Fruit fly (Drosophila melanogaster): ENCODE data around the gene EMC2B.

EMC2B gene

DNA sequence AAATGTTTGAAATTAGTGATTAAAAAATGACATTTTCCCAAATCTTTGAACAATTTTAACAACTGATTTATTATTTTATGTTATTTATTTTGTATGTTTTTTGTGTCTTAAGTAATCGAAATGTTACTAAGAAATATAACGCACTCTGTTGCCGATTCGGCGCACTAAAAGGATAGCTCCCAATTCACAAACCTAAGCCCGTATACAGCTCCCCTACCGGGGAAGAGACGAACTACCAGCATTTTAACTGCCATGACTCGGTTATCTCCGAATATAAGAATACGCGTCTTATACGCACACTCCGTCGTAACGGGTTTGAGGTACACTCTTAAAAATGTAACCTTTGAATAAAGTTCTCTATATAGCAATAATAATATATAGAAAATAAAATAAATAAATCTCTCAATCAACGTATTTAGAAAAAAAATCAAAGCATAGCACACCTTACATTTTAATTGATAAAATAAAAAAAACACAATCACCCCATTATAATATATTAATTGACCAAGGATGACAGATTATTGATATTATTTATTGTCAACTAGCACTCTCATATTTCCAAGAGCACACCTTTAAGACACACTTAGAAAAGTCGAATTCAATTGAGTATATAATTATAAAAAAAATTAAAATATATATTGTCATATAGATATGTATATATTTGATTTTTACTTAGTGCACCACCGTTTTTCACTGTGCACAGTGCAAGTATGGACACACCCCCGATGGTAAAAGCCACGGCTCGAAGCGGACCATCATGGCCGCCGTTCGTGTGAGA, 33.7 kb downstream of the EMC2B start (continued):
- TF ChIP-seq CG13894 (tag; optimal IDR thresholded peaks at IDR 0.05), result no peak
- TF ChIP-seq sim (GFP tag; IDR thresholded peaks at IDR 0.05), result no peak
- peak; percentile 37 for TF ChIP-seq CG8290 (GFP tag; optimal IDR thresholded peaks at IDR 0.05)
- no peak for TF ChIP-seq CG8290 (tag; optimal IDR thresholded peaks at IDR 0.05)
- peak; percentile 38 for TF ChIP-seq ac (GFP tag; optimal IDR thresholded peaks at IDR 0.05)
- no peak for TF ChIP-seq bbx (GFP tag; IDR thresholded peaks at IDR 0.05; ENCODE audit: partially characterized antibody)
- TF ChIP-seq CG8944 (GFP tag; optimal IDR thresholded peaks at IDR 0.05), result peak; percentile 12
- TF ChIP-seq pita (GFP tag; optimal IDR thresholded peaks at IDR 0.05), result peak; percentile 85
- peak; percentile 40 for TF ChIP-seq CG33213 (GFP tag; optimal IDR thresholded peaks at IDR 0.05)
- TF ChIP-seq CG1529 (GFP tag; optimal IDR thresholded peaks at IDR 0.05), result peak; percentile 48
- no peak for TF ChIP-seq jigr1 (GFP tag; IDR thresholded peaks at IDR 0.05)
- TF ChIP-seq nerfin-1 (tag; optimal IDR thresholded peaks at IDR 0.05), result peak; percentile 73
- TF ChIP-seq CG4404 (GFP tag; IDR thresholded peaks at IDR 0.05), result peak; percentile 64
- peak; percentile 23 for TF ChIP-seq abd-A (tag; optimal IDR thresholded peaks at IDR 0.05)
- TF ChIP-seq run (tag; optimal IDR thresholded peaks at IDR 0.05), result peak; percentile 52
- peak; percentile 88 for TF ChIP-seq CG3281 (GFP tag; optimal IDR thresholded peaks at IDR 0.05)
- peak; percentile 87 for TF ChIP-seq CG10543 (GFP tag; optimal IDR thresholded peaks at IDR 0.05)
- TF ChIP-seq wor (GFP tag; IDR thresholded peaks at IDR 0.05), result peak; percentile 39
- TF ChIP-seq mam (GFP tag; optimal IDR thresholded peaks at IDR 0.05), result peak; percentile 14
- no peak for TF ChIP-seq Fer1 (GFP tag; optimal IDR thresholded peaks at IDR 0.05)
- peak in 1 of 2 experiments; percentile 28 for TF ChIP-seq crp (GFP tag; optimal IDR thresholded peaks at IDR 0.05)
- 0 out of 3 replicates have a peak, but pooled peaks have one; percentile 38 for TF ChIP-seq CG3726 (GFP tag; IDR thresholded peaks at IDR 0.05)
- TF ChIP-seq grn (GFP tag; optimal IDR thresholded peaks at IDR 0.05), result no peak
- no peak for TF ChIP-seq Dad (GFP tag; optimal IDR thresholded peaks at IDR 0.05)
- peak; percentile 23 for TF ChIP-seq CG15011 (GFP tag; optimal IDR thresholded peaks at IDR 0.05)
- TF ChIP-seq HLH3B (GFP tag; IDR thresholded peaks at IDR 0.05), result peak; percentile 68
- peak; percentile 70 for TF ChIP-seq Chrac-16 (GFP tag; optimal IDR thresholded peaks at IDR 0.05)
- peak; percentile 46 for TF ChIP-seq Jarid2 (GFP tag; optimal IDR thresholded peaks at IDR 0.05)
- TF ChIP-seq CG12104 (GFP tag; optimal IDR thresholded peaks at IDR 0.05), result peak; percentile 80
- no peak for TF ChIP-seq ranshi (GFP tag; IDR thresholded peaks at IDR 0.05)
- TF ChIP-seq dmrt99B (tag; optimal IDR thresholded peaks at IDR 0.05), result peak; percentile 86
- TF ChIP-seq CG6813 (GFP tag; optimal IDR thresholded peaks at IDR 0.05), result peak; percentile 81
- peak; percentile 42; the same call in 1 of the 2 replicates for TF ChIP-seq CG14014 (GFP tag; IDR thresholded peaks at IDR 0.05)
- no peak for TF ChIP-seq CG7987 (GFP tag; optimal IDR thresholded peaks at IDR 0.05)
- TF ChIP-seq kay (GFP tag; optimal IDR thresholded peaks at IDR 0.05), result peak; percentile 61
- TF ChIP-seq eve (GFP tag; optimal IDR thresholded peaks at IDR 0.05), result no peak
- TF ChIP-seq gt (GFP tag; IDR thresholded peaks at IDR 0.05), result no peak
- peak; percentile 60 for TF ChIP-seq CG12942 (GFP tag; optimal IDR thresholded peaks at IDR 0.05)
- peak; percentile 95 for TF ChIP-seq gem (tag; optimal IDR thresholded peaks at IDR 0.05)
- no peak for TF ChIP-seq CG9797 (GFP tag; optimal IDR thresholded peaks at IDR 0.05)
- TF ChIP-seq Deaf1 (tag; optimal IDR thresholded peaks at IDR 0.05), result peak; percentile 76
- TF ChIP-seq CG9876 (GFP tag; optimal IDR thresholded peaks at IDR 0.05), result peak; percentile 26
- no peak for TF ChIP-seq Mes4 (GFP tag; optimal IDR thresholded peaks at IDR 0.05)
- peak; percentile 59 for TF ChIP-seq D19B (GFP tag; optimal IDR thresholded peaks at IDR 0.05)
- TF ChIP-seq nau (GFP tag; optimal IDR thresholded peaks at IDR 0.05), result no peak
- peak; percentile 46 for TF ChIP-seq CG17568 (GFP tag; optimal IDR thresholded peaks at IDR 0.05)
- no peak for TF ChIP-seq Doc3 (GFP tag; IDR thresholded peaks at IDR 0.05; ENCODE audit: partially characterized antibody)
- peak; percentile 89 for TF ChIP-seq CG4424 (GFP tag; optimal IDR thresholded peaks at IDR 0.05)
- TF ChIP-seq NfI (GFP tag; optimal IDR thresholded peaks at IDR 0.05), result peak; percentile 71
